Worm (Caenorhabditis elegans) whole organism, L3 larva: ENCODE measurements around the gene sru-2.

Experiments
- ceh-28 ChIP-seq: fragments of 150-350 bp; optimal IDR thresholded peaks from 2 replicates; lab custom pipeline; 2014; ENCODE audit warnings: missing biosample characterization, missing genetic modification reagents, missing genetic modification characterization
- ceh-82 ChIP-seq: fragments of 150-350 bp; optimal IDR thresholded peaks from 2 replicates; lab custom pipeline; 2014; ENCODE audit warnings: missing biosample characterization, missing genetic modification characterization
- ceh-9 ChIP-seq: sonication (generic microtip); optimal IDR thresholded peaks from 2 replicates; lab custom pipeline; 2018; ENCODE audit warnings: missing biosample characterization, missing genetic modification characterization
- elt-3 ChIP-seq, 3 experiments: fragments of 150-350 bp in 1 of 3; sonication (generic microtip) in 2 of 3; optimal IDR thresholded peaks; 2 replicates in 2 of 3; 4 replicates in 1 of 3; lab custom pipeline; 2014 to 2017; ENCODE audit warnings: missing biosample characterization in 3 of 3, missing genetic modification characterization in 3 of 3
- fkh-2 ChIP-seq: fragments of 150-350 bp; optimal IDR thresholded peaks from 2 replicates; lab custom pipeline; 2014; ENCODE audit warnings: missing biosample characterization, missing genetic modification reagents, missing genetic modification characterization
- nhr-11 ChIP-seq: fragments of 150-350 bp; optimal IDR thresholded peaks from 2 replicates; lab custom pipeline; 2014; ENCODE audit warnings: missing biosample characterization, missing genetic modification characterization
- nhr-237 ChIP-seq: fragments of 150-350 bp; optimal IDR thresholded peaks from 2 replicates; lab custom pipeline; 2014; ENCODE audit warnings: missing biosample characterization, missing genetic modification characterization
- nhr-43 ChIP-seq: sonication (generic microtip); optimal IDR thresholded peaks from 2 replicates; lab custom pipeline; 2016; ENCODE audit warnings: mild to moderate bottlenecking, missing genetic modification characterization, missing compliant biosample characterization; ENCODE audit not compliant: poor library complexity, severe bottlenecking

ce11 chrIV:9450375-9450774 is 35.7 kb upstream of the sru-2 start, which contains the start of gene cpin-1:
- no peak for TF ChIP-seq fkh-2 (tag; lab: Kevin White, UChicago)
- no peak for TF ChIP-seq ceh-9 (tag; lab: Kevin White, UChicago)
- TF ChIP-seq ceh-82, result no peak
- no peak for TF ChIP-seq ceh-28
- TF ChIP-seq nhr-43 (tag; lab: Kevin White, UChicago), result no peak
- TF ChIP-seq nhr-237 (tag; lab: Kevin White, UChicago), result no peak
- TF ChIP-seq nhr-11 (tag; lab: Kevin White, UChicago), result no peak
- TF ChIP-seq elt-3 (tag; optimal IDR thresholded peaks at IDR 0.05; lab: Kevin White, UChicago), result no peak
